Fruit fly (Drosophila melanogaster): Measurements from ENCODE around the gene Gss1.
A peak's percentile ranks its signal among the peaks of the same experiment; 100 is the strongest.
"Not testable (repeated sequence)": the region's sequence is repeated elsewhere in the genome, so short reads cannot be mapped to it uniquely, and the experiment has no call there.

Gene Gss1

dm6 chrX:17886449-17887207, 2.7 kb upstream of the Gss1 start (continued):
- TF ChIP-seq Ets96B (tag; optimal IDR thresholded peaks at IDR 0.05) (peak; percentile 72), Sox102F (GFP tag; optimal IDR thresholded peaks at IDR 0.05) (peak; percentile 35), Hr4 (GFP tag; optimal IDR thresholded peaks at IDR 0.05) (peak; percentile 2), esn (GFP tag; optimal IDR thresholded peaks at IDR 0.05) (no peak), svp (GFP tag) (no peak), CG8119 (GFP tag; IDR thresholded peaks at IDR 0.05) (peak; percentile 87), eg (GFP tag; IDR thresholded peaks at IDR 0.05) (peak; percentile 53), spab (GFP tag; optimal IDR thresholded peaks at IDR 0.05) (peak; percentile 75), CG3919 (GFP tag; optimal IDR thresholded peaks at IDR 0.05) (peak; percentile 15)

DNA sequence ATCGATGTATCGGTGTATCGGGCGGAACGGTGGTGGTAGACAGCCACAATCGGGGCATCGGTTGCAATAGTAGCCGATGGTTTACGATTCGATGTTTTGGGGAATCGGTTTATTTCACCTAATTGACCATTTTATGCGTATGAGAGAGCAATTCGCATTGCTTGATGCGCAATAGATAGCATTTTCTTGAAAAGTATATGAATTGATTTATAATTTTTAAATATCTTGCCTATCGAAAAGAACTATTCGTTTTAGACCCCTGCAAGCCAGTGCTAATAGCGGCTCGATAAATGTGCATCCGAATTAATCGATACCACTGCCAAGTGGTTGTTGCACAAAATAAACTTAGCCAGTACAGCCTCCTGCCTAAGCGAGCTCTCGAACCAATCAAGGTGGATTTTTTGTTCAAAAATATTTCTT, 2.1 kb upstream of the Gss1 start, which contains the start of gene mnb:
TSS of gene mnb (minus strand) at position 15 of the 420 bp plus-strand sequence.
- TF ChIP-seq Smox (GFP tag; optimal IDR thresholded peaks at IDR 0.05) (no peak), esn (GFP tag; optimal IDR thresholded peaks at IDR 0.05) (peak; percentile 32), CG31627 (GFP tag; optimal IDR thresholded peaks at IDR 0.05) (peak; percentile 7), acj6 (GFP tag; optimal IDR thresholded peaks at IDR 0.05) (peak; percentile 4), svp (GFP tag) (peak; percentile 73)

DNA sequence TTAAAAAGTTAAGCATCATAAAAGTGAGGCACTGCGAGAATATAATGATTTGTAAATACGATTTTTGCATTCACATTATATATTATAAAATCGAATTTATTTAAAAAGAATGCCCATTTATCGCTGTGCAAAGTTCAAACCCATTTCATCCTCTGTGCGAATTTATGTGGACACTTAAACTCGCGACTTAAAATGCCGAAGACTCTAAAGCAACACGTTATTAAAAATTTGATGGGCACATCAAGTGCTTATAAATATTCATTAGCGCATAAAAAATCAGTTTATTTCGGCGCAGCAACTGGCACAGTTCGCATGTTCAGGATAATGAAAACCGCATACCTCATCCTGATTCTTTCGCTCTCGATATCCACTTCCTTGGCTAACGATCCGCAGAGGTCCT, 1.5 kb upstream of the Gss1 start, which contains the start of gene CG6788:
TSS of gene CG6788 (plus strand) at position 301 of the 400 bp plus-strand sequence.
- TF ChIP-seq esn (GFP tag; optimal IDR thresholded peaks at IDR 0.05) (no peak), CG7368 (GFP tag; optimal IDR thresholded peaks at IDR 0.05) (no peak), Sox14 (GFP tag; optimal IDR thresholded peaks at IDR 0.05) (no peak), CG4318 (GFP tag; optimal IDR thresholded peaks at IDR 0.05) (no peak), Ets21C (GFP tag; optimal IDR thresholded peaks at IDR 0.05) (no peak), svp (GFP tag) (no peak)

DNA sequence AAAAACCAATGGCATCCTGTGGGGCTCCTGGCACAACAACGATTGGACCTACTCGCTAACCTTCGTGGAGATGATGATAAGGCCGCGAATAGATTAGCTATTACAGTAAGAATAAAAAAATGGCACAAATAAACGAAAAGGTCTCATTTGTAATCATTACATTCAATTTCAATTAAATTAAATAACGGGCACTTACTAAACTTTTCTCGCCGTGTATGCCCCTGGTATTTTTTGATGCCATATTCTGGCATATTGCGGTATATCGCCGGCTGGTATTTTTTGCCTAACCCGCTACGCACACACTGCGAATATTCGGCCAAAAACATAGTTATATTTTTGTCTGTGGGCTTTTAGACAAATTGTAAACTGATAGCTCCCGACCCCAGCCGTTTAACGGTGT, 10.1 kb downstream of the Gss1 start, which contains the start of gene Gss2:
TSS of gene Gss2 (plus strand) at position 301 of the 400 bp plus-strand sequence.
- TF ChIP-seq cyc (GFP tag; optimal IDR thresholded peaks at IDR 0.05); CG15336 (GFP tag; IDR thresholded peaks at IDR 0.05); Hr4 (GFP tag; optimal IDR thresholded peaks at IDR 0.05): not testable (repeated sequence)

DNA sequence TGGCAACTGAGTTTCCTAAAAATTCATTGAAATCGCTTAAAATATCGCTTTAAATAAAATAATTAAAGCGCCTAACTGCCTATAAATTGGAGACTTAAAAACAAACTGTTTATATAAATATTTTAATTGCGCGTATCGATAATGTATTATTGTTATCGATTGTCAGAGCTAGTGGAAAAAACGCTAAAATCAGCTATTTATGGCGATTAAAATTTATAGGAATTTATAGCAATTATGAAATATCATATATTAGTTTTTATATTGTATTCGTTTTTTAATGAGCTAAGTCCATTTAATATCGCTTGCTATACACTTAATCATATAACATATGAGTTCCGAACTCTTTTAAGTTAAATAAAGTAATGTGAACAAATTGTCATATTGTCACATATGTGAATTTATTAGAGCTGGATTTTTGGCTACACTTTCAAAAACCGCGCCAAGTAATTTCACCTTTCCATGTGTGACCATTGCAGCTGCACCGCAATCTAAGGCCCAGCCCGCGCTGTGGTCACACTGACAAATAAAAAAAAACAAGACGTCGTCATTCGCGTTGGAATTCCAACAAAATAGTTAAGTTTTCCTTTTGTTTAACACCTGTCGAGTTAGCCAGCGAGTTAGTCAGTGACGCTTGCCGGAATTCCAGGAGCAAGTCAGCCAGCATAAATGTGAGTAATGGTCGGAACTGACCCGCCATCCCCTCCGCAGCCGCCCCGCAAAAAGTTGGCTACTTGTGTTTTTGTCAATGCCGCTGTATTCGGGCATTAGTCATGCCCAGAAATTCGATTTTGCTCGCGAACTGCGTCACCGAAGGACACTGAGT, 18.0 kb downstream of the Gss1 start, which contains the start of the genes CG7772 and Vps4:
TSS of gene CG7772 (minus strand) at position 78 of the 823 bp plus-strand sequence.
TSS of gene Vps4 (plus strand) at position 509 of the 823 bp plus-strand sequence.
- TF ChIP-seq esn (GFP tag; optimal IDR thresholded peaks at IDR 0.05) = no peak
- peak; percentile 56 for TF ChIP-seq svp (GFP tag)
- TF ChIP-seq Eip78C (GFP tag) = peak; percentile 37
- TF ChIP-seq fkh (GFP tag; optimal IDR thresholded peaks at IDR 0.05) = peak; percentile 57
- peak; percentile 11 for TF ChIP-seq Sox14 (GFP tag; optimal IDR thresholded peaks at IDR 0.05)
- no peak for TF ChIP-seq CG10669 (GFP tag; optimal IDR thresholded peaks at IDR 0.05)

dm6 chrX:17910606-17910940, 21.2 kb downstream of the Gss1 start:
- TF ChIP-seq spab (GFP tag; optimal IDR thresholded peaks at IDR 0.05) = no peak

dm6 chrX:17910941-17911703, 21.8 kb downstream of the Gss1 start, which contains the start of gene CG6847:
CG6847 (plus strand) TSS chrX:17911462.
- peak; percentile 90 for TF ChIP-seq CG4318 (GFP tag; optimal IDR thresholded peaks at IDR 0.05)
- TF ChIP-seq Met (GFP tag; optimal IDR thresholded peaks at IDR 0.05) = peak; percentile 66
- peak; percentile 54 for TF ChIP-seq spab (GFP tag; optimal IDR thresholded peaks at IDR 0.05)
- TF ChIP-seq CG31627 (GFP tag; optimal IDR thresholded peaks at IDR 0.05) = peak; percentile 42
- TF ChIP-seq net (GFP tag; optimal IDR thresholded peaks at IDR 0.05) = peak; percentile 78
- peak in 1 of 2 experiments; percentile 81 for TF ChIP-seq salr (GFP tag; optimal IDR thresholded peaks at IDR 0.05)
- peak; percentile 58 for TF ChIP-seq Sox14 (GFP tag; optimal IDR thresholded peaks at IDR 0.05)
- TF ChIP-seq CG8119 (GFP tag; IDR thresholded peaks at IDR 0.05) = peak; percentile 81
- peak; percentile 35 for TF ChIP-seq dac (GFP tag; optimal IDR thresholded peaks at IDR 0.05)
- peak; percentile 72 for TF ChIP-seq topi (GFP tag; optimal IDR thresholded peaks at IDR 0.05)
- TF ChIP-seq esn (GFP tag; optimal IDR thresholded peaks at IDR 0.05) = peak; percentile 82
- TF ChIP-seq Sox15 (GFP tag; optimal IDR thresholded peaks at IDR 0.05) = peak; percentile 55
- TF ChIP-seq acj6 (GFP tag; optimal IDR thresholded peaks at IDR 0.05) = peak; percentile 67
- TF ChIP-seq cyc (GFP tag; optimal IDR thresholded peaks at IDR 0.05) = peak; percentile 58
- peak; percentile 88 for TF ChIP-seq CG8632 (GFP tag; optimal IDR thresholded peaks at IDR 0.05)
- TF ChIP-seq Smox (GFP tag; optimal IDR thresholded peaks at IDR 0.05) = peak; percentile 59
- peak; percentile 84 for TF ChIP-seq CG34406 (GFP tag; optimal IDR thresholded peaks at IDR 0.05)
- TF ChIP-seq CG16779 (tag; optimal IDR thresholded peaks at IDR 0.05) = peak; percentile 45
- TF ChIP-seq Blimp-1 (GFP tag; optimal IDR thresholded peaks at IDR 0.05) = no peak
- peak; percentile 21 for TF ChIP-seq CG8319 (GFP tag; optimal IDR thresholded peaks at IDR 0.05)
